Worm (Caenorhabditis elegans) whole organism, L2 larva: Measurements from ENCODE around the gene spp-31.

ENCODE experiments used
- C34F6.9 ChIP-seq: fragments of 150-350 bp; optimal IDR thresholded peaks from 2 replicates; lab custom pipeline; 2014; ENCODE audit warnings: missing biosample characterization, missing genetic modification characterization
- F13H6.1 ChIP-seq: sonication (generic microtip); optimal IDR thresholded peaks from 2 replicates; lab custom pipeline; 2016; ENCODE audit warnings: missing genetic modification characterization, missing compliant biosample characterization
- R02D3.7 ChIP-seq: fragments of 150-350 bp; optimal IDR thresholded peaks from 2 replicates; lab custom pipeline; 2014; ENCODE audit warnings: missing biosample characterization, missing genetic modification characterization
- alr-1 ChIP-seq: fragments of 150-350 bp; optimal IDR thresholded peaks from 2 replicates; lab custom pipeline; 2014; ENCODE audit warnings: missing biosample characterization, missing genetic modification characterization
- aly-2 ChIP-seq: fragments of 150-350 bp; optimal IDR thresholded peaks from 2 replicates; lab custom pipeline; 2014; ENCODE audit warnings: missing biosample characterization, missing genetic modification characterization
- ama-1 ChIP-seq: fragments of 150-350 bp; optimal IDR thresholded peaks from 2 replicates; lab custom pipeline; 2018; ENCODE audit warnings: inconsistent platforms
- blmp-1 ChIP-seq: sonication (generic microtip); optimal IDR thresholded peaks from 2 replicates; lab custom pipeline; 2017; ENCODE audit warnings: missing genetic modification characterization, mild to moderate bottlenecking, missing compliant biosample characterization, antibody characterized with exemption, moderate library complexity; ENCODE audit not compliant: insufficient read depth
- ceh-16 ChIP-seq: fragments of 150-350 bp; optimal IDR thresholded peaks from 2 replicates; lab custom pipeline; 2014; ENCODE audit warnings: missing biosample characterization, missing genetic modification characterization
- ceh-82 ChIP-seq: fragments of 150-350 bp; optimal IDR thresholded peaks from 2 replicates; lab custom pipeline; 2014; ENCODE audit warnings: missing biosample characterization, missing genetic modification characterization
- crh-2 ChIP-seq: sonication (generic microtip); optimal IDR thresholded peaks from 2 replicates; lab custom pipeline; 2017; ENCODE audit warnings: missing biosample characterization, missing genetic modification characterization
- dmd-4 ChIP-seq: sonication (generic microtip); optimal IDR thresholded peaks from 2 replicates; lab custom pipeline; 2017; ENCODE audit warnings: missing biosample characterization, missing genetic modification characterization
- egl-27 ChIP-seq: sonication (generic microtip); optimal IDR thresholded peaks from 3 replicates; lab custom pipeline; 2017; ENCODE audit warnings: missing biosample characterization, missing genetic modification reagents, missing genetic modification characterization
- elt-1 ChIP-seq: fragments of 150-350 bp; optimal IDR thresholded peaks from 2 replicates; lab custom pipeline; 2014; ENCODE audit warnings: missing biosample characterization, missing genetic modification characterization
- elt-3 ChIP-seq: sonication (generic microtip); optimal IDR thresholded peaks from 2 replicates; lab custom pipeline; 2017; ENCODE audit warnings: missing biosample characterization, missing genetic modification characterization
- fos-1 ChIP-seq: fragments of 150-350 bp; optimal IDR thresholded peaks from 2 replicates; lab custom pipeline; 2014; ENCODE audit warnings: missing biosample characterization, missing genetic modification characterization
- gmeb-1 ChIP-seq: fragments of 150-350 bp; optimal IDR thresholded peaks from 2 replicates; lab custom pipeline; 2014; ENCODE audit warnings: missing biosample characterization, missing genetic modification characterization
- lin-11 ChIP-seq: fragments of 150-350 bp; sonication (generic microtip); optimal IDR thresholded peaks from 2 replicates; lab custom pipeline; 2014; ENCODE audit warnings: missing biosample characterization, missing genetic modification characterization, inconsistent platforms, mixed read lengths
- lin-13 ChIP-seq: fragments of 150-350 bp; optimal IDR thresholded peaks from 2 replicates; lab custom pipeline; 2014; ENCODE audit warnings: missing biosample characterization, missing genetic modification reagents, missing genetic modification characterization
- lin-39 ChIP-seq: fragments of 150-350 bp; optimal IDR thresholded peaks from 2 replicates; lab custom pipeline; 2014; ENCODE audit warnings: missing biosample characterization, missing genetic modification reagents, missing genetic modification characterization
- lsy-2 ChIP-seq, 2 experiments: fragments of 150-350 bp in 1 of 2; sonication (generic microtip) in 1 of 2; optimal IDR thresholded peaks; 2 replicates each; lab custom pipeline; 2014 to 2017; ENCODE audit warnings: missing biosample characterization in 2 of 2, missing genetic modification characterization in 2 of 2
- mab-5 ChIP-seq: fragments of 150-350 bp; optimal IDR thresholded peaks from 2 replicates; lab custom pipeline; 2014; ENCODE audit warnings: missing biosample characterization, missing genetic modification characterization
- mbf-1 ChIP-seq: sonication (generic microtip); optimal IDR thresholded peaks from 2 replicates; lab custom pipeline; 2017; ENCODE audit warnings: missing biosample characterization, missing genetic modification characterization
- mdl-1 ChIP-seq, 2 experiments: fragments of 150-350 bp in 1 of 2; sonication (generic microtip) in 1 of 2; optimal IDR thresholded peaks; 2 replicates each; lab custom pipeline; 2017; ENCODE audit warnings: missing biosample characterization in 2 of 2, missing genetic modification characterization in 2 of 2
- nhr-10 ChIP-seq: sonication (generic microtip); optimal IDR thresholded peaks from 2 replicates; lab custom pipeline; 2017; ENCODE audit warnings: missing biosample characterization, missing genetic modification characterization
- nhr-11 ChIP-seq: fragments of 150-350 bp; optimal IDR thresholded peaks from 2 replicates; lab custom pipeline; 2014; ENCODE audit warnings: missing biosample characterization, missing genetic modification characterization
- nhr-12 ChIP-seq: fragments of 150-350 bp; optimal IDR thresholded peaks from 2 replicates; lab custom pipeline; 2014; ENCODE audit warnings: missing biosample characterization, missing genetic modification characterization
- nhr-129 ChIP-seq: fragments of 150-350 bp; optimal IDR thresholded peaks from 2 replicates; lab custom pipeline; 2014; ENCODE audit warnings: missing biosample characterization, missing genetic modification characterization
- nhr-21 ChIP-seq: fragments of 150-350 bp; optimal IDR thresholded peaks from 2 replicates; lab custom pipeline; 2014; ENCODE audit warnings: missing biosample characterization, missing genetic modification characterization
- nhr-23 ChIP-seq: fragments of 150-350 bp; optimal IDR thresholded peaks from 2 replicates; lab custom pipeline; 2014; ENCODE audit warnings: missing biosample characterization, missing genetic modification reagents, missing genetic modification characterization
- nhr-237 ChIP-seq: fragments of 150-350 bp; optimal IDR thresholded peaks from 2 replicates; lab custom pipeline; 2014; ENCODE audit warnings: missing biosample characterization, missing genetic modification characterization
- nhr-25 ChIP-seq: fragments of 150-350 bp; sonication (generic microtip); optimal IDR thresholded peaks from 3 replicates; lab custom pipeline; 2014; ENCODE audit warnings: missing biosample characterization, missing genetic modification characterization
- nhr-6 ChIP-seq: fragments of 150-350 bp; optimal IDR thresholded peaks from 2 replicates; lab custom pipeline; 2014; ENCODE audit warnings: missing biosample characterization, missing genetic modification characterization
- nhr-77 ChIP-seq: fragments of 150-350 bp; optimal IDR thresholded peaks from 2 replicates; lab custom pipeline; 2014; ENCODE audit warnings: missing biosample characterization, missing genetic modification characterization
- peb-1 ChIP-seq: fragments of 150-350 bp; optimal IDR thresholded peaks from 2 replicates; lab custom pipeline; 2014; ENCODE audit warnings: missing biosample characterization, missing genetic modification characterization
- sem-4 ChIP-seq: fragments of 150-350 bp; optimal IDR thresholded peaks from 2 replicates; lab custom pipeline; 2014; ENCODE audit warnings: missing biosample characterization, missing genetic modification reagents, missing genetic modification characterization
- skn-1 ChIP-seq: sonication (generic microtip); optimal IDR thresholded peaks from 2 replicates; lab custom pipeline; 2017; ENCODE audit warnings: missing biosample characterization, missing genetic modification characterization
- sma-3 ChIP-seq: sonication (generic microtip); optimal IDR thresholded peaks from 2 replicates; lab custom pipeline; 2016; ENCODE audit warnings: missing genetic modification reagents, missing genetic modification characterization, missing compliant biosample characterization
- sma-9 ChIP-seq, 2 experiments: fragments of 150-350 bp in 1 of 2; sonication (generic microtip) in 1 of 2; optimal IDR thresholded peaks; 2 replicates each; lab custom pipeline; 2014 to 2016; ENCODE audit warnings: missing genetic modification characterization in 2 of 2, mild to moderate bottlenecking in 1 of 2, missing biosample characterization in 1 of 2, missing compliant biosample characterization in 1 of 2, missing genetic modification reagents in 1 of 2, moderate library complexity in 1 of 2
- snpc-4 ChIP-seq: fragments of 150-350 bp; optimal IDR thresholded peaks from 2 replicates; lab custom pipeline; 2014; ENCODE audit warnings: missing biosample characterization, missing genetic modification characterization
- unc-39 ChIP-seq: fragments of 150-350 bp; optimal IDR thresholded peaks from 2 replicates; lab custom pipeline; 2014; ENCODE audit warnings: missing biosample characterization, missing genetic modification characterization
- unc-55 ChIP-seq: fragments of 150-350 bp; sonication (generic microtip); optimal IDR thresholded peaks from 3 replicates; lab custom pipeline; 2014; ENCODE audit warnings: missing biosample characterization, missing genetic modification reagents, missing genetic modification characterization
- unc-62 ChIP-seq: fragments of 150-350 bp; optimal IDR thresholded peaks from 2 replicates; lab custom pipeline; 2014; ENCODE audit warnings: missing biosample characterization, missing genetic modification reagents, missing genetic modification characterization
- zag-1 ChIP-seq: fragments of 150-350 bp; optimal IDR thresholded peaks from 2 replicates; lab custom pipeline; 2014; ENCODE audit warnings: missing biosample characterization, missing genetic modification characterization
- ztf-1 ChIP-seq: fragments of 200-800 bp; sonication (Bioruptor generic); conservative IDR thresholded peaks from 2 replicates; pipeline ENCODE4 v1.3.6; 2022; ENCODE audit warnings: missing genetic modification characterization, missing compliant biosample characterization
- ztf-11 ChIP-seq: sonication (generic microtip); optimal IDR thresholded peaks from 2 replicates; lab custom pipeline; 2017; ENCODE audit warnings: missing biosample characterization, missing genetic modification characterization
- ztf-4 ChIP-seq: fragments of 150-350 bp; optimal IDR thresholded peaks from 2 replicates; lab custom pipeline; 2014; ENCODE audit warnings: missing biosample characterization, missing genetic modification characterization

The spp-31 gene

DNA sequence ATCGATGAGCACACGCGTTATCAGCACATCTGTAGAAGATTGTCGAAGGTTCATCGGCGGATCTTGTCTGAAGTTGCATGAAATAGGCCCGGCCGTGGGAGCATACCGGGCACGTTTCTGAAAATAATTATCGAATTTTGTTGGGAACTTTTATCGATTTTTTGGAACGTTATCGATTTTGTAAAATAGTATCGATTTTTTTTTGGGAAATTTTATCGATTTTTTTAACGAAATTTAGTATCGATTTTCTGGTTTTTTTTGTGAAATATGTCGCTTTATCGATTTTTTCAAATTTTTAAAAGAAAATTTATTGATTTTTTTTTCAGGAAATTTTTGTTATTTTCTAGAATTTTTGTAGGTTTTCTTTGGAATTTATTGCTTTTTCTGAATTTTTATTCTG lies 2.4 kb downstream of the spp-31 start:
- TF ChIP-seq elt-1 = no peak
- TF ChIP-seq nhr-77 (tag; lab: Kevin White, UChicago) = no peak
- TF ChIP-seq zag-1 = no peak
- no peak for TF ChIP-seq crh-2 (tag; lab: Kevin White, UChicago)
- no peak for TF ChIP-seq skn-1 (tag; lab: Kevin White, UChicago)
- no peak for TF ChIP-seq nhr-11 (tag; lab: Kevin White, UChicago)
- no peak for TF ChIP-seq sma-3 (GFP tag; lab: Kevin White, UChicago)
- no peak for TF ChIP-seq ama-1 (lab: Kevin White, UChicago)
- no peak for TF ChIP-seq lsy-2 (tag; optimal IDR thresholded peaks at IDR 0.05; lab: Kevin White, UChicago)
- TF ChIP-seq nhr-237 (tag; lab: Kevin White, UChicago) = no peak
- no peak for TF ChIP-seq mbf-1 (tag; lab: Kevin White, UChicago)
- TF ChIP-seq lin-13 (GFP tag; lab: Kevin White, UChicago) = no peak
- TF ChIP-seq ztf-11 (tag; lab: Kevin White, UChicago) = no peak
- no peak for TF ChIP-seq ceh-82 (tag; lab: Kevin White, UChicago)
- TF ChIP-seq F13H6.1 (tag; lab: Kevin White, UChicago) = no peak
- no peak for TF ChIP-seq alr-1 (tag; lab: Kevin White, UChicago)
- TF ChIP-seq mab-5 (tag; lab: Kevin White, UChicago) = no peak
- no peak for TF ChIP-seq ztf-1
- TF ChIP-seq snpc-4 (tag; lab: Kevin White, UChicago) = no peak

DNA sequence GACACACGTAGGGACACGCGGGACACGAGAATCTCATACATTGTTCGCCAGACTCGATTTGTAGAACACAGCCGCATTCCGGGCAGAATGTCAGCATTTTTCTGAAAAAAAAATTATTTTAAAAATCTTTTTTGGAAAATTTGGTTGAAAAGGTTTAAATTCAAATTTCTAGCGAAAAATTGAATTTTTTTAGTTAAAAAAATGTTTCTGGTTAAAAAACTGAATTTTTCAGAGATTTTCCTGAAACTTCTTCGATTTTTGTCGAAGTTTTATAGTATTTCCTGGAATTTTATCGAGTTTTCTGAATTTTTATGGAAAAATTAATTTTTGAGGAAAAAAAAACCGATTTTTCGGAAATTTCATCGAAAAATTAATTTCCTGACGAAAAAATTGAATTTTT lies 3.6 kb downstream of the spp-31 start, which contains the start of gene rpc-11:
Gene rpc-11, minus strand, starts transcription at position 101 of the 400 bp plus-strand sequence.
- TF ChIP-seq dmd-4 = no peak
- no peak for TF ChIP-seq nhr-77 (tag; lab: Kevin White, UChicago)
- TF ChIP-seq R02D3.7 (tag; lab: Kevin White, UChicago) = no peak
- TF ChIP-seq lsy-2 (tag; optimal IDR thresholded peaks at IDR 0.05; lab: Kevin White, UChicago) = no peak
- TF ChIP-seq snpc-4 (tag; lab: Kevin White, UChicago) = no peak
- TF ChIP-seq nhr-25 = no peak
- no peak for TF ChIP-seq crh-2 (tag; lab: Kevin White, UChicago)
- no peak for TF ChIP-seq sma-3 (GFP tag; lab: Kevin White, UChicago)

- TF ChIP-seq ztf-4 (tag; lab: Kevin White, UChicago) (no peak), gmeb-1 (tag; lab: Kevin White, UChicago) (peak; percentile 80), crh-2 (tag; lab: Kevin White, UChicago) (peak; percentile 95), egl-27 (tag; lab: Kevin White, UChicago) (peak; percentile 17), nhr-6 (tag; lab: Kevin White, UChicago) (peak; percentile 18), nhr-77 (tag; lab: Kevin White, UChicago) (no peak), ztf-1 (no peak), zag-1 (peak; percentile 81), unc-55 (GFP tag; lab: Kevin White, UChicago) (peak; percentile 99), skn-1 (tag; lab: Kevin White, UChicago) (peak; percentile 31), dmd-4 (no peak), nhr-25 (peak; percentile 81), nhr-21 (tag; lab: Kevin White, UChicago) (peak; percentile 43), snpc-4 (tag; lab: Kevin White, UChicago) (peak; percentile 47), lsy-2 (tag; optimal IDR thresholded peaks at IDR 0.05; lab: Kevin White, UChicago) (peak; percentile 59 to 93), elt-1 (no peak), fos-1 (tag; lab: Kevin White, UChicago) (peak; percentile 84), nhr-11 (tag; lab: Kevin White, UChicago) (no peak), nhr-12 (tag; lab: Kevin White, UChicago) (no peak), unc-39 (no peak), sem-4 (tag; lab: Kevin White, UChicago) (peak; percentile 33), aly-2 (tag; lab: Kevin White, UChicago) (no peak), nhr-10 (peak; percentile 24), ceh-16 (tag; lab: Kevin White, UChicago) (peak; percentile 91), unc-62 (no peak), ztf-11 (tag; lab: Kevin White, UChicago) (no peak), lin-11 (tag; lab: Kevin White, UChicago) (peak; percentile 90), lin-39 (tag; lab: Kevin White, UChicago) (no peak), blmp-1 (tag; lab: Kevin White, UChicago) (peak; percentile 53), nhr-129 (tag; lab: Kevin White, UChicago) (peak; percentile 94), sma-3 (GFP tag; lab: Kevin White, UChicago) (peak; percentile 83), nhr-23 (no peak), mdl-1 (tag; optimal IDR thresholded peaks at IDR 0.05; lab: Kevin White, UChicago) (peak; percentile 51 to 90), sma-9 (GFP tag; optimal IDR thresholded peaks at IDR 0.05; lab: Kevin White, UChicago) (no peak), sma-9 (tag; optimal IDR thresholded peaks at IDR 0.05; lab: Kevin White, UChicago) (no peak), peb-1 (no peak), ama-1 (lab: Kevin White, UChicago) (peak; percentile 32), alr-1 (tag; lab: Kevin White, UChicago) (no peak), elt-3 (tag; lab: Kevin White, UChicago) (no peak), lin-13 (GFP tag; lab: Kevin White, UChicago) (peak; percentile 97), C34F6.9 (peak; percentile 92)
Observed at ce11 chrIV:1419795-1420509, 13.6 kb downstream of the spp-31 start, which contains the start of gene Y77E11A.7. Y77E11A.7 (minus strand) TSS chrIV:1419849.
